Fruit fly (Drosophila melanogaster) whole organism, embryonic: ENCODE measurements around the gene Cpsf73.
A peak's percentile ranks its signal among the peaks of the same experiment; 100 is the strongest.

Experiments used
- Bdp1 ChIP-seq: fragments of 200-800 bp; sonication (Bioruptor generic); optimal IDR thresholded peaks from 3 replicates; lab custom pipeline; 2016; ENCODE audit warnings: missing biosample characterization, missing genetic modification characterization
- Blimp-1 ChIP-seq: fragments of 200-800 bp; sonication (Bioruptor generic); optimal IDR thresholded peaks from 3 replicates; lab custom pipeline; 2018; ENCODE audit warnings: missing biosample characterization, missing genetic modification characterization, mild to moderate bottlenecking, moderate library complexity, missing genetic modification reagents
- CG10543 ChIP-seq: fragments of 200-800 bp; sonication (Bioruptor generic); optimal IDR thresholded peaks from 3 replicates; lab custom pipeline; 2017; ENCODE audit warnings: missing biosample characterization, mild to moderate bottlenecking, missing genetic modification characterization, moderate library complexity
- CG12659 ChIP-seq: fragments of 200-800 bp; sonication (Bioruptor generic); optimal IDR thresholded peaks from 3 replicates; lab custom pipeline; 2017; ENCODE audit warnings: mild to moderate bottlenecking, missing biosample characterization, missing genetic modification reagents, missing genetic modification characterization
- CG13894 ChIP-seq: fragments of 200-800 bp; sonication (Bioruptor generic); optimal IDR thresholded peaks from 3 replicates; lab custom pipeline; 2018; ENCODE audit warnings: missing biosample characterization, mild to moderate bottlenecking, missing genetic modification characterization, moderate library complexity
- CG1647 ChIP-seq: fragments of 200-800 bp; sonication (Bioruptor generic); optimal IDR thresholded peaks from 3 replicates; lab custom pipeline; 2016; ENCODE audit warnings: missing biosample characterization, missing genetic modification characterization
- CG18476 ChIP-seq: fragments of 200-800 bp; sonication (Bioruptor generic); optimal IDR thresholded peaks from 2 replicates; lab custom pipeline; 2016; ENCODE audit warnings: missing biosample characterization, mild to moderate bottlenecking, missing genetic modification characterization
- CG2120 ChIP-seq: fragments of 200-800 bp; sonication (Bioruptor generic); optimal IDR thresholded peaks from 3 replicates; lab custom pipeline; 2016; ENCODE audit warnings: missing biosample characterization, missing genetic modification characterization
- CG2875 ChIP-seq: fragments of 200-800 bp; sonication (Bioruptor generic); optimal IDR thresholded peaks from 2 replicates; lab custom pipeline; 2017; ENCODE audit warnings: missing biosample characterization, mild to moderate bottlenecking, missing genetic modification characterization, missing genetic modification reagents
- CG2889 ChIP-seq: fragments of 200-800 bp; sonication (Bioruptor generic); IDR thresholded peaks from 3 replicates; pipeline ENCODE4 v1.3.6; 2022; ENCODE audit warnings: missing biosample characterization, missing genetic modification characterization
- CG32532 ChIP-seq: fragments of 200-800 bp; sonication (Bioruptor generic); IDR thresholded peaks from 2 replicates; pipeline ENCODE4 v1.3.6; 2022; ENCODE audit warnings: missing biosample characterization, missing genetic modification characterization
- CG7987 ChIP-seq: fragments of 200-800 bp; sonication (Bioruptor generic); optimal IDR thresholded peaks from 2 replicates; lab custom pipeline; 2018; ENCODE audit warnings: missing biosample characterization, mild to moderate bottlenecking, missing genetic modification characterization, moderate library complexity
- CG9817 ChIP-seq: fragments of 200-800 bp; sonication (Bioruptor generic); optimal IDR thresholded peaks from 2 replicates; lab custom pipeline; 2018; ENCODE audit warnings: missing biosample characterization, mild to moderate bottlenecking, missing genetic modification characterization, moderate library complexity
- CrebB ChIP-seq: fragments of 200-800 bp; sonication (Bioruptor generic); optimal IDR thresholded peaks from 3 replicates; lab custom pipeline; 2018; ENCODE audit warnings: missing biosample characterization, mild to moderate bottlenecking, missing genetic modification characterization
- Deaf1 ChIP-seq: fragments of 200-800 bp; optimal IDR thresholded peaks from 3 replicates; lab custom pipeline; 2019; ENCODE audit warnings: missing biosample characterization, mild to moderate bottlenecking, missing genetic modification characterization, moderate library complexity
- Doc2 ChIP-seq: fragments of 200-800 bp; sonication (Bioruptor generic); IDR thresholded peaks from 2 replicates; pipeline ENCODE4 v1.3.6; 2022; ENCODE audit warnings: missing biosample characterization, missing genetic modification characterization
- Ets97D ChIP-seq: fragments of 200-800 bp; sonication (Bioruptor generic); optimal IDR thresholded peaks from 3 replicates; lab custom pipeline; 2016; ENCODE audit warnings: missing biosample characterization, missing genetic modification characterization
- Jarid2 ChIP-seq: fragments of 200-800 bp; sonication (Bioruptor generic); optimal IDR thresholded peaks from 3 replicates; lab custom pipeline; 2017; ENCODE audit warnings: mild to moderate bottlenecking, missing biosample characterization, missing genetic modification reagents, missing genetic modification characterization
- Med ChIP-seq: fragments of 200-800 bp; sonication (Bioruptor generic); peaks from one replicate; lab custom pipeline; 2016; ENCODE audit warnings: missing biosample characterization, missing genetic modification characterization, mild to moderate bottlenecking, inconsistent platforms, moderate library complexity
- Oaz ChIP-seq: fragments of 200-800 bp; sonication (Bioruptor generic); IDR thresholded peaks from 2 replicates; pipeline ENCODE4 v1.3.6; 2022; ENCODE audit warnings: missing biosample characterization, missing genetic modification characterization
- Ssrp ChIP-seq: fragments of 200-800 bp; sonication (Bioruptor generic); optimal IDR thresholded peaks from 2 replicates; lab custom pipeline; 2018; ENCODE audit warnings: missing biosample characterization, mild to moderate bottlenecking, missing genetic modification characterization, moderate library complexity
- TFAM ChIP-seq: fragments of 200-800 bp; sonication (Bioruptor generic); optimal IDR thresholded peaks from 2 replicates; lab custom pipeline; 2017; ENCODE audit warnings: missing biosample characterization, missing genetic modification characterization, inconsistent platforms
- Xbp1 ChIP-seq: fragments of 200-800 bp; sonication (Bioruptor generic); optimal IDR thresholded peaks from 3 replicates; lab custom pipeline; 2016; ENCODE audit warnings: missing biosample characterization, mild to moderate bottlenecking, missing genetic modification characterization
- abd-A ChIP-seq: fragments of 200-800 bp; sonication (Bioruptor generic); optimal IDR thresholded peaks from 3 replicates; lab custom pipeline; 2019; ENCODE audit warnings: missing biosample characterization, mild to moderate bottlenecking, missing genetic modification characterization, moderate library complexity
- crol ChIP-seq: fragments of 200-800 bp; sonication (Bioruptor generic); IDR thresholded peaks from 2 replicates; pipeline ENCODE4 v1.3.6; 2022; ENCODE audit warnings: missing biosample characterization, missing genetic modification characterization
- crp ChIP-seq, 2 experiments: fragments of 200-800 bp; sonication (Bioruptor generic); optimal IDR thresholded peaks; 2 replicates in 1 of 2; 3 replicates in 1 of 2; lab custom pipeline; 2017; ENCODE audit warnings: missing biosample characterization in 2 of 2, missing genetic modification characterization in 2 of 2, mild to moderate bottlenecking in 1 of 2, moderate library complexity in 1 of 2
- cwo ChIP-seq: fragments of 200-800 bp; sonication (Bioruptor generic); optimal IDR thresholded peaks from 3 replicates; lab custom pipeline; 2017; ENCODE audit warnings: missing biosample characterization, missing genetic modification characterization, mild to moderate bottlenecking, moderate library complexity, missing genetic modification reagents
- dm ChIP-seq: fragments of 200-800 bp; sonication (Bioruptor generic); optimal IDR thresholded peaks from 3 replicates; lab custom pipeline; 2016; ENCODE audit warnings: missing biosample characterization, missing genetic modification characterization
- ewg ChIP-seq: fragments of 200-800 bp; sonication (Bioruptor generic); optimal IDR thresholded peaks from 3 replicates; lab custom pipeline; 2017; ENCODE audit warnings: mild to moderate bottlenecking, missing biosample characterization, missing genetic modification reagents, missing genetic modification characterization
- fd64A ChIP-seq: fragments of 200-800 bp; sonication (Bioruptor generic); optimal IDR thresholded peaks from 3 replicates; lab custom pipeline; 2018; ENCODE audit warnings: missing biosample characterization, mild to moderate bottlenecking, missing genetic modification characterization
- hb ChIP-seq: fragments of 200-800 bp; sonication (Bioruptor generic); IDR thresholded peaks from 3 replicates; pipeline ENCODE4 v1.3.6; 2022; ENCODE audit warnings: missing biosample characterization, missing genetic modification characterization; ENCODE audit not compliant: partially characterized antibody
- inv ChIP-seq: fragments of 200-800 bp; sonication (Bioruptor generic); IDR thresholded peaks from 2 replicates; pipeline ENCODE4 v1.3.6; 2022; ENCODE audit warnings: missing biosample characterization, missing genetic modification characterization; ENCODE audit not compliant: partially characterized antibody
- lilli ChIP-seq: fragments of 200-800 bp; sonication (Bioruptor generic); optimal IDR thresholded peaks from 3 replicates; lab custom pipeline; 2016; ENCODE audit warnings: missing biosample characterization, missing genetic modification characterization
- lmd ChIP-seq: fragments of 200-800 bp; sonication (Bioruptor generic); IDR thresholded peaks from 2 replicates; pipeline ENCODE4 v1.3.6; 2022; ENCODE audit warnings: missing biosample characterization, missing genetic modification characterization
- lola ChIP-seq, 3 experiments: fragments of >200 bp in 2 of 3; fragments of 200-800 bp in 1 of 3; sonication (Bioruptor generic) in 1 of 3; optimal IDR thresholded peaks; 2 replicates each; lab custom pipeline; 2017 to 2019; ENCODE audit warnings: missing biosample characterization in 3 of 3, missing genetic modification characterization in 3 of 3, mild to moderate bottlenecking in 1 of 3, moderate library complexity in 1 of 3
- mirr ChIP-seq: fragments of 200-800 bp; sonication (Bioruptor generic); optimal IDR thresholded peaks from 3 replicates; lab custom pipeline; 2018; ENCODE audit warnings: missing biosample characterization, mild to moderate bottlenecking, missing genetic modification characterization
- nerfin-1 ChIP-seq: fragments of 200-800 bp; sonication (Bioruptor generic); optimal IDR thresholded peaks from 3 replicates; lab custom pipeline; 2019; ENCODE audit warnings: missing biosample characterization, mild to moderate bottlenecking, missing genetic modification characterization, moderate library complexity
- pfk ChIP-seq: fragments of 200-800 bp; sonication (Bioruptor generic); optimal IDR thresholded peaks from 2 replicates; lab custom pipeline; 2018; ENCODE audit warnings: missing biosample characterization, mild to moderate bottlenecking, missing genetic modification characterization, moderate library complexity
- ro ChIP-seq: fragments of 200-800 bp; sonication (Bioruptor generic); IDR thresholded peaks from 2 replicates; pipeline ENCODE4 v1.3.6; 2022; ENCODE audit warnings: missing biosample characterization, missing genetic modification characterization
- slbo ChIP-seq: fragments of 200-800 bp; sonication (Bioruptor generic); IDR thresholded peaks from 2 replicates; pipeline ENCODE4 v1.3.6; 2022; ENCODE audit warnings: missing biosample characterization, missing genetic modification characterization
- sna ChIP-seq: fragments of 200-800 bp; sonication (Bioruptor generic); IDR thresholded peaks from 2 replicates; pipeline ENCODE4 v1.3.6; 2022; ENCODE audit warnings: missing biosample characterization, missing genetic modification characterization; ENCODE audit not compliant: partially characterized antibody
- sob ChIP-seq: fragments of 200-800 bp; sonication (Bioruptor generic); IDR thresholded peaks from 2 replicates; pipeline ENCODE4 v1.3.6; 2022; ENCODE audit warnings: missing biosample characterization, missing genetic modification characterization
- tap ChIP-seq: fragments of 200-800 bp; optimal IDR thresholded peaks from 3 replicates; lab custom pipeline; 2019; ENCODE audit warnings: missing biosample characterization, mild to moderate bottlenecking, missing genetic modification characterization, moderate library complexity
- trh ChIP-seq: fragments of 200-800 bp; sonication (Bioruptor generic); optimal IDR thresholded peaks from 2 replicates; lab custom pipeline; 2016; ENCODE audit warnings: missing biosample characterization, missing genetic modification characterization
- tup ChIP-seq: fragments of 200-800 bp; sonication (Bioruptor generic); optimal IDR thresholded peaks from 2 replicates; lab custom pipeline; 2016; ENCODE audit warnings: missing biosample characterization, mild to moderate bottlenecking, missing genetic modification characterization, moderate library complexity
- zf30C ChIP-seq: fragments of 200-800 bp; sonication (Bioruptor generic); optimal IDR thresholded peaks from 3 replicates; lab custom pipeline; 2018; ENCODE audit warnings: missing biosample characterization, mild to moderate bottlenecking, missing genetic modification characterization

Gene Cpsf73

DNA sequence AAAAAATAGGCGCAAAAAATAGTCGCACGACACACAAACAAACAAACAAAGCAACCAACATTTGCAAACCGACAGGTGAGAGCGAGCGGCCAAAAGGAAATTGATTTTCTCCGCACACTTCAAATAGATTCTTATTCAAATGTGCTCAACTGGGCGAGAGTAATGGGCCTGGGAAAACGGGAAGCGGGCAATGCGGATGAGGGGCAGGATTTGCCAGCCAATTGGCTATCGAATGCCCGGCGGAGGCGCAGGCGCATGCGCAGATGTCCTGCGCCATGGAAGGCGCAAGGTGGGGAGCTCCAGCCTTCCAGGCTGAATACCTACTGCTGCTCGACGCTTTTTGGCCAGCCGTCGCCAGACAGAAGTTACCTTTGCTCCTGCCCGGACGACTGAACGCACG is 41.8 kb upstream of the Cpsf73 start, which contains the start of the genes ChAT and VAChT (continued):
- TF ChIP-seq Ets97D (GFP tag; lab: Kevin White, UChicago), result no peak
- no peak for TF ChIP-seq dm (GFP tag; lab: Kevin White, UChicago)
- TF ChIP-seq Ssrp, result no peak
- no peak for TF ChIP-seq CrebB (tag; lab: Kevin White, UChicago)
- no peak for TF ChIP-seq Bdp1 (GFP tag; lab: Kevin White, UChicago)
- no peak for TF ChIP-seq Oaz (GFP tag; lab: Robert Waterston, UW)
- TF ChIP-seq CG1647 (GFP tag; lab: Kevin White, UChicago), result no peak
- TF ChIP-seq ro, result no peak
- TF ChIP-seq ewg (GFP tag; lab: Kevin White, UChicago), result peak; percentile 86
- TF ChIP-seq crol (GFP tag; lab: Robert Waterston, UW), result peak; percentile 33; the same call in 1 of the 2 replicates
- TF ChIP-seq Deaf1 (tag; lab: Kevin White, UChicago), result peak; percentile 31

DNA sequence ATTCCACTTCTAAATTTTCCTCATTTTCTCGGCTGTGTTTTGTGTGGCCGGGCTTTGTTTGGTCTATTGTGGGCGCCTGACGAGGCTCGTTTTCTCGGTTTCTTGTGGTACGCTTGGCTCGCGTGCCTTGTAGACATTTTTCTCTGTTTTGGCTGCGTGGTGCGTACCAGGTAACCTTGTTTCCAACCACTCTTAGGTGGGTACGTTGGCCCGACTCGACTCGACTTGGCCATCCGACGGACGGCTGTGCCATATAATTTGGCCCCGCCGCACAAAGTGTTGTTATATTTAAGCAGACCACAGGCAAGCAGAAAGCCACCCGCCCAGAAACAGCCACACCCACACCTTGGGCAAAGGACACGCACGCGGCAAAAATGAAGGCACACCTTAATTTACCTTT is 40.2 kb upstream of the Cpsf73 start:
- 0 out of 2 replicates have a peak, but pooled peaks have one; percentile 11 for TF ChIP-seq slbo (GFP tag; lab: Robert Waterston, UW)
- peak; percentile 92 for TF ChIP-seq CG13894 (tag; lab: Kevin White, UChicago)
- TF ChIP-seq Xbp1, result no peak
- no peak for TF ChIP-seq trh (GFP tag; lab: Kevin White, UChicago)
- TF ChIP-seq CG32532, result no peak

DNA sequence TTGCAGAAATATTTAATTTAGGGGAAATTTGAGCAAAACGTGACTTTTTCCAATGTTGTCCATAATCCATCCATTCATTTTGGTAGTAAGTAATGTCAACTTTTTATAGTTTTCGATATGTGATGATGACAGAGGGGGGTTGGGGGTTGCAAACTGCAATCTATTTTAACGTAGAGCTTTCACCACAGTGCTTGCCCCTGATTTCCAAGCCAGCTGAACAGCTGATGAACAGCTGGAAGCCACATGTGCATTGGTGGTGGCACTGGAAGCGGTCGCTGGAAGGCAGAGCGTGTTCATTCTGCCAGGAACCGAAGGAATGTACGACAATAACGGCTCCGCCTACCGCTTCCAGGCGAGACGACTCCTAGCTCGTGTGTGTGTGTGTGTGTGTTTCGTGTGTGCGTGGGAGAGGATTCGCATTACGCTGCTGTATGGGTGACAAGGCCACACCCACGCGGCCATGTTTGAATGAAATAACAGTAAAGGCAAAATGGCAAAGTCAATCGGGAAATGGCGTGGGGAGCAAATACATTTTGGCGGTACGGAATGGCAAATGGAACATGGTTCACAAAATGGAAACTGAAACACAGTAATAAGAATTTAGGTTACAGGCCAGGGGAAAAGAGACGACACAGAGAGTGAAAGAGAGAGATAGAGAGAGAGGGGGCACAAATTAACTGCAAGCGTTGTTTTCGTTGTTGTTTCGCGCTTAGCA is 35.7 kb upstream of the Cpsf73 start:
- TF ChIP-seq Jarid2 (GFP tag; lab: Kevin White, UChicago), result no peak
- no peak for TF ChIP-seq CG12659 (GFP tag; lab: Kevin White, UChicago)
- no peak for TF ChIP-seq CG9817 (tag; lab: Kevin White, UChicago)
- TF ChIP-seq hb, result 0 out of 3 replicates have a peak, but pooled peaks have one; percentile 14
- no peak for TF ChIP-seq mirr (GFP tag; lab: Kevin White, UChicago)
- peak; percentile 76 for TF ChIP-seq Deaf1 (tag; lab: Kevin White, UChicago)
- peak; percentile 46 for TF ChIP-seq nerfin-1 (tag; lab: Kevin White, UChicago)
- TF ChIP-seq crp (GFP tag; optimal IDR thresholded peaks at IDR 0.05; lab: Kevin White, UChicago), result peak in 1 of 2 experiments; percentile 14
- peak; percentile 94 for TF ChIP-seq pfk (GFP tag; lab: Kevin White, UChicago)
- no peak for TF ChIP-seq zf30C (GFP tag; lab: Kevin White, UChicago)
- TF ChIP-seq CG2120 (GFP tag; lab: Kevin White, UChicago), result no peak
- TF ChIP-seq tap, result no peak
- TF ChIP-seq tup (GFP tag; lab: Kevin White, UChicago), result no peak
- TF ChIP-seq CG2875, result no peak
- TF ChIP-seq inv (GFP tag; lab: Robert Waterston, UW), result no peak
- TF ChIP-seq fd64A, result no peak
- no peak for TF ChIP-seq TFAM (GFP tag; lab: Kevin White, UChicago)
- no peak for TF ChIP-seq cwo (GFP tag; lab: Kevin White, UChicago)
- TF ChIP-seq sob (GFP tag; lab: Robert Waterston, UW), result no peak
- no peak for TF ChIP-seq Doc2 (GFP tag; lab: Robert Waterston, UW)
- no peak for TF ChIP-seq CG7987 (GFP tag; lab: Kevin White, UChicago)
- TF ChIP-seq lmd, result no peak
- peak; percentile 91 for TF ChIP-seq abd-A (tag; lab: Kevin White, UChicago)
- no peak for TF ChIP-seq CG18476 (GFP tag; lab: Kevin White, UChicago)
- no peak for TF ChIP-seq CG2889
- no peak for TF ChIP-seq Med (GFP tag; lab: Kevin White, UChicago)
- no peak for TF ChIP-seq lola (GFP tag; optimal IDR thresholded peaks at IDR 0.05; lab: Kevin White, UChicago)
- no peak for TF ChIP-seq CG10543 (GFP tag; lab: Kevin White, UChicago)
- TF ChIP-seq sna (GFP tag; lab: Robert Waterston, UW), result no peak
- no peak for TF ChIP-seq Blimp-1 (GFP tag; lab: Kevin White, UChicago)
- TF ChIP-seq lilli, result no peak
